Fruit fly (Drosophila melanogaster): ENCODE measurements around the gene P58IPK.

The P58IPK gene

DNA sequence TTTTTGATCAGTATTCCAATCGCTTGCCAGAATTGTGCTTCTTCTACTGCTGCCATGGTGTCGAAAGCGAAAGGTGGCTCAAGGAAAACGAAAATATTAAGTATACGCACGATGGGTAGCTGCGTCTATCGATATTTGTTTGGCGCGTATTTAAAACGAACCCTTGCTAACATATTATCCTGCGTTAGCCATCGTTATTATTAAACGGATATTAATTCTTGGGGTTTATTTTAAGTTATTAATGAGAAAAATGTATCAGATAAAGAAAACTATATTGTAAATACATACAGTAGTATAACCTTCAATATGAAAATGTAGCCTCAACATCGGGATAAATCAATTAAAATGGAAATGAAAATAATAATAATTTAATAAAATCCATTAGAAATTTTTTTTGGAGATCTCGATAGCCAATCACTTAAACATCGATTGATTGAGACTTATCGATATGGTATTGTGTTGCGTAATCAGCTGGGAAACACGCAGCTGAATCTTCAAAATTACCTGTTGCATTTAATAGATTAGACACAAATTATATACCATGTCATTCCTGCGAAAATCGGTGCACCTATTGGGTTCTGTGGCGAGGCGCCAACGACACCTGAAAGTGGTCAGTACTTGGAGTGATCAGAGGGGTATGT is 31.3 kb upstream of the P58IPK start, which contains the start of the genes CG9386 and BckdhA (continued):
- TF ChIP-seq CG6276 (GFP tag; optimal IDR thresholded peaks at IDR 0.05) (no peak), Ets21C (GFP tag; optimal IDR thresholded peaks at IDR 0.05) (peak; percentile 30), CG8319 (GFP tag; optimal IDR thresholded peaks at IDR 0.05) (no peak), svp (GFP tag) (no peak), CG3919 (GFP tag; optimal IDR thresholded peaks at IDR 0.05) (peak; percentile 55), Eip75B (GFP tag; optimal IDR thresholded peaks at IDR 0.05) (no peak), CG15336 (GFP tag; IDR thresholded peaks at IDR 0.05) (peak; percentile 15; the same call in 1 of the 2 replicates), CG31627 (GFP tag; optimal IDR thresholded peaks at IDR 0.05) (peak; percentile 58), Sox14 (GFP tag; optimal IDR thresholded peaks at IDR 0.05) (peak; percentile 25), Hr4 (GFP tag; optimal IDR thresholded peaks at IDR 0.05) (no peak), eg (GFP tag; IDR thresholded peaks at IDR 0.05) (peak; percentile 22; the same call in 1 of the 3 replicates), ss (GFP tag; optimal IDR thresholded peaks at IDR 0.05) (no peak), dsx (GFP tag; optimal IDR thresholded peaks at IDR 0.05; ENCODE audit: poor library complexity, severe bottlenecking) (no peak), CG8119 (GFP tag; IDR thresholded peaks at IDR 0.05) (no peak), achi (GFP tag; optimal IDR thresholded peaks at IDR 0.05) (peak; percentile 40), CG6792 (GFP tag; optimal IDR thresholded peaks at IDR 0.05) (peak; percentile 36), CG6808 (GFP tag; optimal IDR thresholded peaks at IDR 0.05) (no peak), fd85E (GFP tag; optimal IDR thresholded peaks at IDR 0.05) (no peak), Sox15 (GFP tag; optimal IDR thresholded peaks at IDR 0.05) (no peak), Lpt (GFP tag; optimal IDR thresholded peaks at IDR 0.05) (no peak), dac (GFP tag; optimal IDR thresholded peaks at IDR 0.05) (no peak), CG8632 (GFP tag; optimal IDR thresholded peaks at IDR 0.05) (no peak), CG32006 (GFP tag; optimal IDR thresholded peaks at IDR 0.05) (no peak)

DNA sequence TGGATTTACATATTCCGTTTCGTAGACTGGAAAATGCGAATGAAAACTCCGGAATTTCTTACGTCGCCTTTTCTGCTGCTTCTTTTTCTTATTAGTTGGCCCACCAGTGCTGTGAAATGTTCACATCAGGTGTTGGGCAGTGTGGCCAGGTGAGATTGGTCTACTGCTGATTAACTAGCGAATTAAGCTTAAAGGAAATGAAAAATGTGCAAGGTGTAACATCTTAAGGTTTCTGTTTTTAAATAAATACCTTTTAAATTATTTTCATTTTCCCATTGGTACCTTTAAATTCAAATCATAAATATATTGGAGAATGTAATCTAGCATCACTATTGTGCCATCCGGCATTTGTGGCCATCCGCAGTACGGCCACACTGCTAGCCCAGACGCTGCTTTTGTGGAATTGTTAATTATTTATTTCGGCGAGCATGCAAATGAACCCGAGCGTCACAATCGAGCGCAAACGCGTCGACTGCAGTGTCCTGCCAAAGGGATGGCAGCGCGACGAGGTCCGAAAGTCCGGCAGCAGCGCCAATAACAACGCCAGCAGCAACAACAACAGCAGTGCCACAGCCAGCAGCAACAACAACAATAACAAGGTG is 27.2 kb upstream of the P58IPK start, which contains the start of the genes AP-1mu and MBD-like:
Gene AP-1mu (minus strand): TSS at position 113 of the 602 bp plus-strand sequence.
Gene MBD-like (plus strand): TSS at position 348 of the 602 bp plus-strand sequence.
- TF ChIP-seq CG6808 (GFP tag; optimal IDR thresholded peaks at IDR 0.05) (no peak), esn (GFP tag; optimal IDR thresholded peaks at IDR 0.05) (peak; percentile 73), ss (GFP tag; optimal IDR thresholded peaks at IDR 0.05) (no peak), Eip75B (GFP tag; optimal IDR thresholded peaks at IDR 0.05) (no peak), CG3919 (GFP tag; optimal IDR thresholded peaks at IDR 0.05) (peak; percentile 67), Sox102F (GFP tag; optimal IDR thresholded peaks at IDR 0.05) (no peak), net (GFP tag; optimal IDR thresholded peaks at IDR 0.05) (no peak), Ets96B (tag; optimal IDR thresholded peaks at IDR 0.05) (peak; percentile 41), Lpt (GFP tag; optimal IDR thresholded peaks at IDR 0.05) (no peak), CG34406 (GFP tag; optimal IDR thresholded peaks at IDR 0.05) (peak; percentile 41), acj6 (GFP tag; optimal IDR thresholded peaks at IDR 0.05) (peak; percentile 67), fd85E (GFP tag; optimal IDR thresholded peaks at IDR 0.05) (no peak), CG3032 (tag; optimal IDR thresholded peaks at IDR 0.05) (peak; percentile 68), Gug (GFP tag; IDR thresholded peaks at IDR 0.05) (no peak; the same call in 1 of the 2 replicates), cyc (GFP tag; optimal IDR thresholded peaks at IDR 0.05) (peak; percentile 75), CG10669 (GFP tag; optimal IDR thresholded peaks at IDR 0.05) (no peak), topi (GFP tag; optimal IDR thresholded peaks at IDR 0.05) (peak; percentile 67), CG6163 (GFP tag; IDR thresholded peaks at IDR 0.05) (0 out of 3 replicates have a peak, but pooled peaks have one; percentile 36), pdm3 (GFP tag; optimal IDR thresholded peaks at IDR 0.05) (no peak), CG16779 (tag; optimal IDR thresholded peaks at IDR 0.05) (no peak), CG1621 (tag; optimal IDR thresholded peaks at IDR 0.05) (peak; percentile 58), Smox (GFP tag; optimal IDR thresholded peaks at IDR 0.05) (no peak), spab (GFP tag; optimal IDR thresholded peaks at IDR 0.05) (no peak), svp (GFP tag) (no peak), dsx (GFP tag; optimal IDR thresholded peaks at IDR 0.05; ENCODE audit: poor library complexity, severe bottlenecking) (no peak), Eip93F (GFP tag; optimal IDR thresholded peaks at IDR 0.05) (no peak), CG6854 (GFP tag; optimal IDR thresholded peaks at IDR 0.05) (no peak), Sox14 (GFP tag; optimal IDR thresholded peaks at IDR 0.05) (peak; percentile 78), Hr4 (GFP tag; optimal IDR thresholded peaks at IDR 0.05) (no peak), lz (GFP tag; optimal IDR thresholded peaks at IDR 0.05) (peak; percentile 78), CG11902 (GFP tag; optimal IDR thresholded peaks at IDR 0.05) (peak; percentile 42), CG6792 (GFP tag; optimal IDR thresholded peaks at IDR 0.05) (peak; percentile 45), CG4318 (GFP tag; optimal IDR thresholded peaks at IDR 0.05) (no peak), achi (GFP tag; optimal IDR thresholded peaks at IDR 0.05) (peak; percentile 58), OdsH (GFP tag; optimal IDR thresholded peaks at IDR 0.05) (no peak), Eip78C (GFP tag) (no peak), CG32006 (GFP tag; optimal IDR thresholded peaks at IDR 0.05) (no peak), CG15336 (GFP tag; IDR thresholded peaks at IDR 0.05) (0 out of 2 replicates have a peak, but pooled peaks have one; percentile 13)
